Worm (Caenorhabditis elegans) whole organism, young adult: ENCODE results near the gene C29E4.17.

Source experiments
- B0035.1 ChIP-seq: sonication (generic microtip); optimal IDR thresholded peaks from 2 replicates; lab custom pipeline; 2016; ENCODE audit warnings: missing genetic modification characterization, mild to moderate bottlenecking, missing compliant biosample characterization, missing genotype, missing genetic modification reagents
- C06A6.2 ChIP-seq: fragments of 200-800 bp; sonication (Bioruptor generic); conservative IDR thresholded peaks from 2 replicates; pipeline ENCODE4 v1.3.6; 2022; ENCODE audit warnings: missing genetic modification characterization, missing compliant biosample characterization
- Y67H2A.10 ChIP-seq: fragments of 200-800 bp; sonication (Bioruptor generic); conservative IDR thresholded peaks from 2 replicates; pipeline ENCODE4 v1.3.6; 2022; ENCODE audit warnings: missing genetic modification reagents, missing genetic modification characterization, missing compliant biosample characterization
- die-1 ChIP-seq: sonication (generic microtip); optimal IDR thresholded peaks from 2 replicates; lab custom pipeline; 2016; ENCODE audit warnings: missing genotype, mild to moderate bottlenecking, missing genetic modification characterization, missing compliant biosample characterization
- egl-18 ChIP-seq: fragments of 200-800 bp; sonication (Bioruptor generic); IDR thresholded peaks from 2 replicates; pipeline ENCODE4 v1.3.6; 2022; ENCODE audit warnings: missing genetic modification reagents, missing genetic modification characterization, missing compliant biosample characterization
- hlh-26 ChIP-seq: fragments of 200-800 bp; sonication (Bioruptor generic); conservative IDR thresholded peaks from 2 replicates; pipeline ENCODE4 v1.3.6; 2022; ENCODE audit warnings: missing genetic modification reagents, missing genetic modification characterization, missing compliant biosample characterization
- lag-1 ChIP-seq: fragments of 200-800 bp; sonication (Bioruptor generic); IDR thresholded peaks from 2 replicates; pipeline ENCODE4 v1.3.6; 2022; ENCODE audit warnings: missing genetic modification reagents, missing genetic modification characterization, missing compliant biosample characterization
- madf-3 ChIP-seq: fragments of 200-800 bp; sonication (Bioruptor generic); IDR thresholded peaks from 2 replicates; pipeline ENCODE4 v1.3.6; 2022; ENCODE audit warnings: missing genetic modification reagents, missing genetic modification characterization, missing compliant biosample characterization
- nhr-90 ChIP-seq: sonication (generic microtip); optimal IDR thresholded peaks from 2 replicates; lab custom pipeline; 2016; ENCODE audit warnings: missing genotype, mild to moderate bottlenecking, missing genetic modification characterization, missing compliant biosample characterization
- pha-4 ChIP-seq: fragments of 150-350 bp; sonication (generic microtip); optimal IDR thresholded peaks from 2 replicates; lab custom pipeline; 2014; ENCODE audit warnings: missing biosample characterization, missing genetic modification reagents, missing genetic modification characterization
- snpc-4 ChIP-seq, 5 experiments: fragments of 150-350 bp in 1 of 5; sonication (generic microtip) in 4 of 5; optimal IDR thresholded peaks; 2 replicates each; lab custom pipeline; 2014 to 2018; ENCODE audit warnings: missing genetic modification characterization in 5 of 5, missing biosample characterization in 3 of 5, antibody characterized with exemption in 2 of 5, mild to moderate bottlenecking in 2 of 5, missing compliant biosample characterization in 2 of 5, missing genotype in 2 of 5, moderate library complexity in 2 of 5, missing genetic modification reagents in 1 of 5
- unc-62 ChIP-seq: fragments of 150-350 bp; optimal IDR thresholded peaks from 2 replicates; lab custom pipeline; 2014; ENCODE audit warnings: missing biosample characterization, missing genetic modification reagents, missing genetic modification characterization
- ztf-28 ChIP-seq: fragments of 200-800 bp; sonication (Bioruptor generic); IDR thresholded peaks from 2 replicates; pipeline ENCODE4 v1.3.6; 2022; ENCODE audit warnings: missing genetic modification reagents, missing genetic modification characterization, missing compliant biosample characterization
- ztf-3 ChIP-seq: fragments of 200-800 bp; sonication (Bioruptor generic); optimal IDR thresholded peaks from 2 replicates; lab custom pipeline; 2018; ENCODE audit warnings: mild to moderate bottlenecking, missing genetic modification characterization, missing compliant biosample characterization

ce11 chrIII:7877090-7877489, 45.2 kb upstream of the C29E4.17 start:
- TF ChIP-seq egl-18 = no peak
- no peak for TF ChIP-seq B0035.1 (tag; lab: Kevin White, UChicago)
- TF ChIP-seq ztf-28 = no peak
- no peak for TF ChIP-seq pha-4 (tag; lab: Kevin White, UChicago)
- TF ChIP-seq C06A6.2 (GFP tag; lab: Robert Waterston, UW) = no peak
- TF ChIP-seq madf-3 = no peak
- TF ChIP-seq unc-62 (GFP tag; lab: Kevin White, UChicago) = no peak
- no peak for TF ChIP-seq hlh-26
- no peak for TF ChIP-seq ztf-3 (GFP tag; lab: Kevin White, UChicago)
- no peak for TF ChIP-seq Y67H2A.10 (GFP tag; lab: Robert Waterston, UW)
- no peak for TF ChIP-seq die-1
- no peak for TF ChIP-seq lag-1 (GFP tag; lab: Robert Waterston, UW)
- no peak for TF ChIP-seq snpc-4 (GFP tag; optimal IDR thresholded peaks at IDR 0.05; lab: Kevin White, UChicago)
- no peak for TF ChIP-seq snpc-4 (tag; optimal IDR thresholded peaks at IDR 0.05; lab: Kevin White, UChicago)
- no peak for TF ChIP-seq nhr-90 (tag; lab: Kevin White, UChicago)
